Fruit fly (Drosophila melanogaster) whole organism, prepupa: ENCODE results near the gene CG13288.

ENCODE experiments used
- Blimp-1 ChIP-seq: fragments of 200-800 bp; sonication (Bioruptor generic); optimal IDR thresholded peaks from 3 replicates; lab custom pipeline; 2017; ENCODE audit warnings: missing biosample characterization, missing genetic modification characterization, mild to moderate bottlenecking, moderate library complexity, missing genetic modification reagents
- CG11294 ChIP-seq: fragments of 200-800 bp; sonication (Bioruptor generic); IDR thresholded peaks from 2 replicates; pipeline ENCODE4 v1.3.6; 2022; ENCODE audit warnings: missing biosample characterization, missing genetic modification characterization
- CG16779 ChIP-seq: fragments of 200-800 bp; sonication (Bioruptor generic); optimal IDR thresholded peaks from 3 replicates; lab custom pipeline; 2017; ENCODE audit warnings: missing biosample characterization, mild to moderate bottlenecking, missing genetic modification characterization
- CG6854 ChIP-seq: fragments of 200-800 bp; sonication (Bioruptor generic); optimal IDR thresholded peaks from 2 replicates; lab custom pipeline; 2017; ENCODE audit warnings: missing biosample characterization, mild to moderate bottlenecking, missing genetic modification characterization
- Eip75B ChIP-seq: fragments of 200-800 bp; sonication (Bioruptor generic); optimal IDR thresholded peaks from 3 replicates; lab custom pipeline; 2016; ENCODE audit warnings: missing biosample characterization, missing genetic modification characterization
- Eip78C ChIP-seq: fragments of 200-800 bp; sonication (Bioruptor generic); peaks from one replicate; lab custom pipeline; 2016; ENCODE audit warnings: missing biosample characterization, missing genetic modification characterization
- Hr39 ChIP-seq: fragments of 200-800 bp; sonication (Bioruptor generic); optimal IDR thresholded peaks from 2 replicates; lab custom pipeline; 2016; ENCODE audit warnings: missing biosample characterization, missing genetic modification characterization
- Met ChIP-seq: fragments of 200-800 bp; sonication (Bioruptor generic); optimal IDR thresholded peaks from 3 replicates; lab custom pipeline; 2016; ENCODE audit warnings: missing biosample characterization, missing genetic modification characterization
- Sox102F ChIP-seq: fragments of 200-800 bp; sonication (Bioruptor generic); optimal IDR thresholded peaks from 2 replicates; lab custom pipeline; 2016; ENCODE audit warnings: missing biosample characterization, mild to moderate bottlenecking, missing genetic modification characterization
- fd85E ChIP-seq: fragments of 200-800 bp; sonication (Bioruptor generic); optimal IDR thresholded peaks from 3 replicates; lab custom pipeline; 2016; ENCODE audit warnings: missing biosample characterization, missing genetic modification characterization

DNA sequence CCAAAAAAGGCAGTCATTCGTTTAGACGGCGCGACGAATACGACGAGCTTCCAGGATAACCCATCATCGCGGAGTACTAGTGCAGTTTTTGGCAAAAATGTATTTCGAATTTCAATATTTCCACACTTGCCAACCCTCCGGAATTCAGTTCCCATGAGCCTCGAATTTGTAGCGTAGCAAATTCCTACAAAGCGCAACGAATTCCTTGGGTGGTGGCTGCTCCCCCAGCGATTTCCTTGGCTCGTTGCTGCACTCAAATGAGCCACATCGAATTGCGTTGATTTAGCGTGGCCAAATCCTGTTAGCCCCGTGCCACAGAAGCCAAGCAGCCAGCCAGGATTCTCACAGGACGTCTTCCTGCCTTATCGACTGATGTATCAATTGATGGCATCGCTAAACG lies 22.4 kb upstream of the CG13288 start:
- TF ChIP-seq Sox102F (GFP tag; lab: Kevin White, UChicago) (no peak), fd85E (no peak), CG6854 (GFP tag; lab: Kevin White, UChicago) (no peak), Eip75B (GFP tag; lab: Kevin White, UChicago) (no peak), Eip78C (GFP tag; lab: Kevin White, UChicago) (no peak), Met (GFP tag; lab: Kevin White, UChicago) (no peak), CG11294 (GFP tag; lab: Robert Waterston, UW) (no peak), Blimp-1 (GFP tag; lab: Kevin White, UChicago) (no peak), Hr39 (GFP tag; lab: Kevin White, UChicago) (no peak), CG16779 (tag; lab: Kevin White, UChicago) (no peak)
